Fruit fly (Drosophila melanogaster) whole organism, wandering third instar larva: ENCODE results near the gene CG46465.

Source experiments
- Abd-B ChIP-seq: fragments of >200 bp; optimal IDR thresholded peaks from 2 replicates; lab custom pipeline; 2017; ENCODE audit warnings: missing biosample characterization, missing genetic modification characterization
- CG32264 ChIP-seq: fragments of 200-800 bp; sonication (Bioruptor generic); optimal IDR thresholded peaks from 2 replicates; lab custom pipeline; 2016; ENCODE audit warnings: missing biosample characterization, missing genetic modification characterization
- CG9705 ChIP-seq: fragments of 200-800 bp; sonication (Bioruptor generic); optimal IDR thresholded peaks from 2 replicates; lab custom pipeline; 2018; ENCODE audit warnings: missing biosample characterization, mild to moderate bottlenecking, missing genetic modification characterization
- CrebA ChIP-seq: fragments of 200-800 bp; sonication (Bioruptor generic); optimal IDR thresholded peaks from 2 replicates; lab custom pipeline; 2016; ENCODE audit warnings: missing biosample characterization, mild to moderate bottlenecking, missing genetic modification characterization, borderline replicate concordance
- Dfd ChIP-seq: fragments of >200 bp; optimal IDR thresholded peaks from 2 replicates; lab custom pipeline; 2017; ENCODE audit warnings: missing biosample characterization, missing genetic modification characterization
- GATAd ChIP-seq: sonication (Bioruptor generic); optimal IDR thresholded peaks from 2 replicates; lab custom pipeline; 2016; ENCODE audit warnings: missing biosample characterization, missing genetic modification characterization
- HLH106 ChIP-seq: fragments of 200-800 bp; optimal IDR thresholded peaks from 3 replicates; lab custom pipeline; 2019; ENCODE audit warnings: missing biosample characterization, mild to moderate bottlenecking, missing genetic modification characterization, moderate library complexity
- Hr83 ChIP-seq: fragments of 200-300 bp; sonication (Bioruptor generic); optimal IDR thresholded peaks from 2 replicates; lab custom pipeline; 2016; ENCODE audit warnings: missing biosample characterization, mild to moderate bottlenecking, missing genetic modification characterization, moderate library complexity; ENCODE audit not compliant: poor library complexity, severe bottlenecking
- Jra ChIP-seq: sonication (Bioruptor generic); optimal IDR thresholded peaks from 2 replicates; lab custom pipeline; 2016; ENCODE audit warnings: missing biosample characterization, missing genetic modification characterization
- Myc ChIP-seq: fragments of >200 bp; optimal IDR thresholded peaks from 2 replicates; lab custom pipeline; 2017
- N ChIP-seq: fragments of >200 bp; optimal IDR thresholded peaks from 2 replicates; lab custom pipeline; 2018; ENCODE audit warnings: missing biosample characterization, missing external identifiers, missing genetic modification characterization
- OdsH ChIP-seq: fragments of 200-800 bp; sonication (Bioruptor generic); optimal IDR thresholded peaks from 2 replicates; lab custom pipeline; 2016; ENCODE audit warnings: missing biosample characterization, mild to moderate bottlenecking, missing genetic modification characterization
- Rel ChIP-seq, 2 experiments: fragments of 200-800 bp; sonication (Bioruptor generic) in 1 of 2; optimal IDR thresholded peaks; 2 replicates in 1 of 2; 3 replicates in 1 of 2; lab custom pipeline; 2016 to 2019; ENCODE audit warnings: mild to moderate bottlenecking in 2 of 2, missing biosample characterization in 2 of 2, missing genetic modification characterization in 2 of 2, moderate library complexity in 1 of 2
- Sp1 ChIP-seq: fragments of 200-800 bp; sonication (Bioruptor generic); optimal IDR thresholded peaks from 3 replicates; lab custom pipeline; 2019; ENCODE audit warnings: missing biosample characterization, mild to moderate bottlenecking, missing genetic modification characterization, moderate library complexity
- Vsx2 ChIP-seq: fragments of 200-300, 225-300 bp; sonication (Bioruptor generic); optimal IDR thresholded peaks from 2 replicates; lab custom pipeline; 2018; ENCODE audit warnings: missing biosample characterization, missing genetic modification characterization; ENCODE audit not compliant: partially characterized antibody
- dl ChIP-seq, 2 experiments: fragments of 175-275, 200-275 bp in 1 of 2; fragments of 200-275 bp in 1 of 2; sonication (Bioruptor generic); optimal IDR thresholded peaks; lab custom pipeline; 2018; ENCODE audit warnings: mild to moderate bottlenecking in 2 of 2, missing biosample characterization in 2 of 2, missing genetic modification characterization in 2 of 2, moderate library complexity in 2 of 2; ENCODE audit not compliant: partially characterized antibody in 2 of 2, insufficient read depth in 1 of 2
- dmrt93B ChIP-seq: fragments of 200-800 bp; sonication (Bioruptor generic); optimal IDR thresholded peaks from 2 replicates; lab custom pipeline; 2018; ENCODE audit warnings: missing biosample characterization, mild to moderate bottlenecking, missing genetic modification characterization
- dsf ChIP-seq: sonication (Bioruptor generic); optimal IDR thresholded peaks from 2 replicates; lab custom pipeline; 2016; ENCODE audit warnings: missing biosample characterization, missing genetic modification characterization, borderline replicate concordance
- ey ChIP-seq: fragments of 200-800 bp; sonication (Bioruptor generic); optimal IDR thresholded peaks from 2 replicates; lab custom pipeline; 2016; ENCODE audit warnings: missing biosample characterization, missing genetic modification characterization
- foxo ChIP-seq, 2 experiments: fragments of 200-800 bp; sonication (Bioruptor generic); optimal IDR thresholded peaks; 2 replicates in 1 of 2; 3 replicates in 1 of 2; lab custom pipeline; 2016 to 2017; ENCODE audit warnings: missing biosample characterization in 2 of 2, missing genetic modification characterization in 2 of 2
- fru ChIP-seq: fragments of 200-800 bp; sonication (Bioruptor generic); optimal IDR thresholded peaks from 3 replicates; lab custom pipeline; 2016; ENCODE audit warnings: missing biosample characterization, mild to moderate bottlenecking, missing genetic modification characterization
- h ChIP-seq: fragments of 200-800 bp; sonication (Bioruptor generic); optimal IDR thresholded peaks from 3 replicates; lab custom pipeline; 2016; ENCODE audit warnings: missing biosample characterization, mild to moderate bottlenecking, missing genetic modification characterization
- lola ChIP-seq: fragments of >200 bp; optimal IDR thresholded peaks from 2 replicates; lab custom pipeline; 2017; ENCODE audit warnings: missing biosample characterization, missing genetic modification characterization
- psq ChIP-seq: fragments of 200-800 bp; sonication (Bioruptor generic); optimal IDR thresholded peaks from 3 replicates; lab custom pipeline; 2017; ENCODE audit warnings: missing biosample characterization, mild to moderate bottlenecking, missing genetic modification characterization, moderate library complexity
- rgr ChIP-seq: fragments of 200-800 bp; sonication (Bioruptor generic); optimal IDR thresholded peaks from 3 replicates; lab custom pipeline; 2016; ENCODE audit warnings: missing biosample characterization, mild to moderate bottlenecking, missing genetic modification characterization
- sage ChIP-seq: fragments of 200-800 bp; sonication (Bioruptor generic); optimal IDR thresholded peaks from 2 replicates; lab custom pipeline; 2016; ENCODE audit warnings: missing biosample characterization, mild to moderate bottlenecking, missing genetic modification characterization
- sv ChIP-seq: fragments of 200-800 bp; sonication (Bioruptor generic); optimal IDR thresholded peaks from 3 replicates; lab custom pipeline; 2016; ENCODE audit warnings: missing biosample characterization, missing genetic modification characterization
- tai ChIP-seq: sonication (Bioruptor generic); optimal IDR thresholded peaks from 2 replicates; lab custom pipeline; 2016; ENCODE audit warnings: missing biosample characterization, missing genetic modification characterization
- usp ChIP-seq: fragments of >200 bp; optimal IDR thresholded peaks from 2 replicates; lab custom pipeline; 2017; ENCODE audit warnings: missing biosample characterization, missing genetic modification characterization

CG46465 gene

DNA sequence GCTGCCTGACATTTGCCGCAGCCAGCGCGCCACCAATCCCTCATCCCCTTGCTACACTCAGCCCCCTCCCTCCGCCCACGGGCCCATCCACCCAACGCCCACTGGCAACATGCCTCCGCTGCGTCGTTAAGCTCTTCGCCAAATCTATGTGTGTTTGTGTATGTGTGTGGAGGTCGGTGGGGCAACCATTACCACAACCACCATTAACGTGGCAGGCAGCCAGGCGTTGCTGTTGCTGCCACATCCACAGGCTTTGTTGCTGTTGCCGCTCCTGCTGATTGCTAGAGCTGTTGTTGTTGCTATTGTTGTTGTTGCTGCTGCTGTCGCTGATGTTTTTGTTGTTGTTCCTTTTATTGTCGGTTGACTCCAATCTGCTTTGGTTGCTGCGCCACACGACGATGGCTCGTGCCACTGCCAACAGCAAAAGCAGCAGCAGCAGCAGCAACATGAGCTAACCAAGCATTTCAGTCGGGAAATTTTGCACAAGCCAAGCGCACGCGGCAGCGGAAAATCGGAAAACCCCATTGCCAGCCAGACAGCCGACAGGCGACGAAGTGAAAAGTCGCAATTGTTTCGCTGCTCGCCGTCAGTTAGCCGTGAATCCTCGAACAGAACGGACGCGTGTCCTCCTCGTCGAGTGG, 35.1 kb downstream of the CG46465 start, which contains the start of gene Sidpn:
Gene Sidpn, plus strand, starts transcription at position 465 of the 641 bp plus-strand sequence.
- TF ChIP-seq Dfd (GFP tag; lab: Kevin White, UChicago) (peak; percentile 89), usp (GFP tag; lab: Kevin White, UChicago) (no peak)
- TF ChIP-seq, all 38 proteins: peak for 1

DNA sequence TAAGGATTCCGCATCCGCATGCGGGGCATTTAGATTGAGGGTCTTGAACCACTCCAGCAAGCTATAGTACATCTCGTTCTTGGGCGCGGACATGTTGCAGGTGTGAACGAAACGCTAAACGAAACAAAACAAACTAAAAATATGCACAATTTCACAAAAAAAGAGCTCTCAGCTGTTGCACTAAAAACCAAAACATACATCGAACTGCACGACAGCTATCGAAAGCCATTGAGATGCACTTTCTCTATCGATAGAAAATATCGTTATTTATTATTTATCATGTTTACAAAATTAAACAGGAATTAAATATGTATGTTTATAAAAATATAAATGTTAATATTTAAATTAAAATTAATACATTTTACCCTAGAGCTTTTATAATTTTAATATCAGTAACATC, 41.0 kb downstream of the CG46465 start, which contains the start of gene hook:
Gene hook, minus strand, starts transcription at position 211 of the 400 bp plus-strand sequence.
- TF ChIP-seq Myc (lab: Kevin White, UChicago) (no peak), sage (GFP tag; lab: Kevin White, UChicago) (peak; percentile 23)

DNA sequence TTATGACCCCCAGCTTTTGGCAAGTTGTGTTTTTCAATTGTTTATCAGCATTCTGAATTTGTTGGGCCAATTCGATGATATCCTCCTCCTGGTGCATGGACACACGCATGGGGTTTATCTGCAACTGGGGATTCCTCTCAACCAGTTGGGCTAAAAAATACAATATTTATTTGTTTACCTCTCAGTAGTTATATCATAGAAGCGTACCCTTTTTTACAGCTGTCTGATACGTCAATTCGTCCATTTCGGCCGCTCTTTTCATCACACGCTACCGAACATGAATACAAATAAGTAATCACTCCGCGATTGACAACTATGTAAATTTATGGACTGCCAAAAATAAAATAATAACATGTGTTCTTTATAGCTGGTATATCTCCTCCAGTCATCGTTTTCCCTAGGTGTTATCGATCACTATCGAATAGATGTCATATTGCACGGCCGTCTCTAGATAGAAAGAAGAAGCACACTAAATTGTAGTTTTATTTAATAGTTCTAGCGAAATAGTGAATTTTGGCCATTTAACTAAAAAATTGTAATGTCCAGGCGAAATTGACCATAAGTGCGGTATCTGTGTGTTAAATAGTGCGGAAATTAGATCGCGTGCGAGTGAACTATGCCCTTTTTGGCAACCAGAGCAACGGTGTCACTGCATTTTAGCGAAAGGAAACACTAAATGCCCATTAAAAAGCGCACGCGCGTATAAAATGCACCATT, 42.1 kb downstream of the CG46465 start, which contains the start of the genes mib2 and CG31800:
Gene mib2, plus strand, starts transcription at position 232 of the 717 bp plus-strand sequence.
Gene CG31800, minus strand, starts transcription at position 364 of the 717 bp plus-strand sequence.
- TF ChIP-seq usp (GFP tag; lab: Kevin White, UChicago) (no peak), CG9705 (GFP tag; lab: Kevin White, UChicago) (no peak), foxo (GFP tag; optimal IDR thresholded peaks at IDR 0.05; lab: Kevin White, UChicago) (peak in 1 of 2 experiments; percentile 23), lola (GFP tag; lab: Kevin White, UChicago) (no peak), Vsx2 (GFP tag; lab: Kevin White, UChicago) (no peak), Rel (GFP tag; optimal IDR thresholded peaks at IDR 0.05; lab: Kevin White, UChicago) (no peak), Rel (tag; optimal IDR thresholded peaks at IDR 0.05; lab: Kevin White, UChicago) (peak; percentile 25), sv (GFP tag; lab: Kevin White, UChicago) (no peak), GATAd (GFP tag; lab: Kevin White, UChicago) (no peak), Hr83 (peak; percentile 26), Myc (lab: Kevin White, UChicago) (no peak), Sp1 (no peak), sage (GFP tag; lab: Kevin White, UChicago) (no peak), dl (GFP tag; optimal IDR thresholded peaks at IDR 0.05; lab: Kevin White, UChicago; ENCODE audit: insufficient read depth in 1 of 2, partially characterized antibody in 2 of 2) (no peak), OdsH (GFP tag; lab: Kevin White, UChicago) (no peak), Jra (GFP tag; lab: Kevin White, UChicago) (peak; percentile 10), h (GFP tag; lab: Kevin White, UChicago) (peak; percentile 19), N (GFP tag; lab: Kevin White, UChicago) (no peak), psq (GFP tag; lab: Kevin White, UChicago) (no peak), dmrt93B (no peak), tai (GFP tag; lab: Kevin White, UChicago) (no peak), fru (no peak), ey (GFP tag; lab: Kevin White, UChicago) (no peak), HLH106 (tag; lab: Kevin White, UChicago) (peak; percentile 6), rgr (GFP tag; lab: Kevin White, UChicago) (peak; percentile 18)

DNA sequence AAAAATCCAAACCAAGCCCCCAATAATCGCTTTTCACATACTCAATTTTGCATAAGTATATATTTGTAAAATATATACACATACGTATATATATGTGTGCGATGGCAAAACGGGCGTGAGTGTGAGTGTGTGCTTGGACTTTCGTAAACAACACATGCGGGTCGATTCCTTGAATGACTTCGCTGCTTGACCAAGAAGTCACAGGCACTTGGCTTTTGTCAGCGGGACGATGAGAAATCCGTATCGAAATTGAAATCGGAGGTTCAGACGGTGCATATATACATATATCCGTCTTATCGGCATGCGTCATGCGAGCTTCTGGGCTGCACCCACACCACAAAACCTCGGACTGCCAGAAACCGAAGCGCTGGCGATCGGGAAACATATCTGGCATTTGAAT, 42.7 kb downstream of the CG46465 start:
- TF ChIP-seq Dfd (GFP tag; lab: Kevin White, UChicago) (no peak), ey (GFP tag; lab: Kevin White, UChicago) (no peak), dsf (no peak), Sp1 (no peak), psq (GFP tag; lab: Kevin White, UChicago) (no peak), foxo (GFP tag; optimal IDR thresholded peaks at IDR 0.05; lab: Kevin White, UChicago) (no peak), OdsH (GFP tag; lab: Kevin White, UChicago) (no peak), sv (GFP tag; lab: Kevin White, UChicago) (no peak), rgr (GFP tag; lab: Kevin White, UChicago) (no peak), Hr83 (no peak), lola (GFP tag; lab: Kevin White, UChicago) (no peak), Jra (GFP tag; lab: Kevin White, UChicago) (no peak), HLH106 (tag; lab: Kevin White, UChicago) (no peak), dmrt93B (no peak), Abd-B (GFP tag; lab: Kevin White, UChicago) (no peak), CrebA (GFP tag; lab: Kevin White, UChicago) (no peak), tai (GFP tag; lab: Kevin White, UChicago) (no peak), CG32264 (GFP tag; lab: Kevin White, UChicago) (no peak)
